Worm (Caenorhabditis elegans) whole organism, L4/young adult: Measurements from ENCODE around the gene Y54G2A.18.

Experiments
- dao-5 ChIP-seq: sonication (generic microtip); optimal IDR thresholded peaks from 2 replicates; lab custom pipeline; 2016; ENCODE audit warnings: missing genotype, missing genetic modification characterization, moderate library complexity, missing compliant biosample characterization
- him-1 ChIP-seq: sonication (generic microtip); optimal IDR thresholded peaks from 2 replicates; lab custom pipeline; 2016; ENCODE audit warnings: missing genotype, missing genetic modification reagents, missing genetic modification characterization, missing compliant biosample characterization

ce11 chrIV:2892395-2892786 lies at the start of gene Y54G2A.18:
- TF ChIP-seq dao-5 (tag; lab: Kevin White, UChicago) = no peak
- TF ChIP-seq him-1 (tag; lab: Kevin White, UChicago) = no peak
